Fruit fly (Drosophila melanogaster): ENCODE measurements around the gene CG11920.

DNA sequence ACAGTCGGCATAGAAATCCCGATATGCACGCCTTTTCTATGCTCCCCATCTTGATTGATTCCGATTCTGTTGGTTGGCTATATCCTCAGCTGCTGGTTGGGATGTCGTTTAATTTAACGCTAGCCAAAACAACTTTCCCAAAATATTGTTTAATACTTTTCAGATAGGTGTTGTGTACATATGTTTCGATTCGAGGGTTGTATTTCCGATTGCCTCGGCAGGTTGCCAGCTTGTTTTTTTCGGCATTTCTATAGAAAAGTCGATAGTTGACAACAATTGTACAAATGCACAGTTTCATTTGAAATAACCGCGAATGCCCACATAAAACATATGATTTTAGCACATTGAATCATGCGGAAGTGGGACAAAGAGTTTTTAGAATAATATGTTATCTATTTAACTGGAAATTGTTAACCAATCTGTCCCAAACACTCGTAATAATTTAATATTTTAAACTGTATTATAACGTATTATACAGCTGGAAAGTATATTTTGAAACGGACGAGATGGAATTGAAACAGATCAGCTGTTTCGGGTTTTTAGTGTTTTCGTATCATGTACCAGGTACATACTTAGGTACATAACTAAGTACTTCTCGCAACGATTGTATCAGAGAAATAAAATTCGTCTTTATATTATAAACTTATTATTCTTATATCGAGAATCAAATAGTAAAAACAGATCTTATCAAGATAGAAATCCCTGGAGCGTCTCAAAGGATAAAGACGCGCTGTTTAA, 20.1 kb upstream of the CG11920 start, which contains the start of gene CG31109:
- no peak for TF ChIP-seq dac (GFP tag; optimal IDR thresholded peaks at IDR 0.05)
- no peak for TF ChIP-seq CG15336 (GFP tag; IDR thresholded peaks at IDR 0.05)
- TF ChIP-seq CG4318 (GFP tag; optimal IDR thresholded peaks at IDR 0.05): no peak
- TF ChIP-seq CG9139 (GFP tag; optimal IDR thresholded peaks at IDR 0.05): no peak
- TF ChIP-seq Blimp-1 (GFP tag; optimal IDR thresholded peaks at IDR 0.05): no peak

All from whole organism, prepupa.